Fruit fly (Drosophila melanogaster) whole organism, embryonic: Measurements from ENCODE around the gene L2HGDH.

ENCODE experiments used
- Abd-B ChIP-seq: fragments of 200-800 bp; sonication (Bioruptor generic); optimal IDR thresholded peaks from 2 replicates; lab custom pipeline; 2018; ENCODE audit warnings: missing biosample characterization, mild to moderate bottlenecking, missing genetic modification characterization, moderate library complexity
- Atf-2 ChIP-seq: fragments of 200-800 bp; sonication (Bioruptor generic); optimal IDR thresholded peaks from 2 replicates; lab custom pipeline; 2016; ENCODE audit warnings: missing biosample characterization, missing genetic modification characterization
- CG11560 ChIP-seq: fragments of 200-800 bp; sonication (Bioruptor generic); IDR thresholded peaks from 3 replicates; pipeline ENCODE4 v1.3.6; 2022; ENCODE audit warnings: missing biosample characterization, missing genetic modification characterization
- CG12391 ChIP-seq: fragments of 200-800 bp; sonication (Bioruptor generic); optimal IDR thresholded peaks from 3 replicates; lab custom pipeline; 2018; ENCODE audit warnings: missing biosample characterization, mild to moderate bottlenecking, missing genetic modification characterization, moderate library complexity
- CG15073 ChIP-seq: fragments of 200-800 bp; sonication (Bioruptor generic); optimal IDR thresholded peaks from 2 replicates; lab custom pipeline; 2016; ENCODE audit warnings: missing biosample characterization, missing genetic modification characterization
- CG16813 ChIP-seq: fragments of 200-800 bp; sonication (Bioruptor generic); IDR thresholded peaks from 3 replicates; pipeline ENCODE4 v1.3.6; 2022; ENCODE audit warnings: missing biosample characterization, missing genetic modification characterization; ENCODE audit not compliant: partially characterized antibody
- CG17186 ChIP-seq: fragments of 200-800 bp; sonication (Bioruptor generic); optimal IDR thresholded peaks from 3 replicates; lab custom pipeline; 2017; ENCODE audit warnings: missing biosample characterization, missing genetic modification reagents, missing genetic modification characterization
- CG17912 ChIP-seq: fragments of 200-800 bp; sonication (Bioruptor generic); optimal IDR thresholded peaks from 2 replicates; lab custom pipeline; 2018; ENCODE audit warnings: missing biosample characterization, mild to moderate bottlenecking, missing genetic modification characterization
- CG18619 ChIP-seq: fragments of 200-800 bp; sonication (Bioruptor generic); optimal IDR thresholded peaks from 3 replicates; lab custom pipeline; 2017; ENCODE audit warnings: missing biosample characterization, mild to moderate bottlenecking, missing genetic modification characterization
- CG2875 ChIP-seq: fragments of 200-800 bp; sonication (Bioruptor generic); optimal IDR thresholded peaks from 2 replicates; lab custom pipeline; 2017; ENCODE audit warnings: missing biosample characterization, mild to moderate bottlenecking, missing genetic modification characterization, missing genetic modification reagents
- CG32767 ChIP-seq: fragments of 200-800 bp; sonication (Bioruptor generic); IDR thresholded peaks from 2 replicates; pipeline ENCODE4 v1.3.6; 2022; ENCODE audit warnings: missing biosample characterization, missing genetic modification characterization
- CG3407 ChIP-seq: fragments of 200-800 bp; sonication (Bioruptor generic); optimal IDR thresholded peaks from 2 replicates; lab custom pipeline; 2018; ENCODE audit warnings: missing biosample characterization, mild to moderate bottlenecking, missing genetic modification characterization
- CG4360 ChIP-seq: fragments of 200-800 bp; sonication (Bioruptor generic); IDR thresholded peaks from 2 replicates; pipeline ENCODE4 v1.3.6; 2022; ENCODE audit warnings: missing biosample characterization, missing genetic modification characterization
- CG4617 ChIP-seq: fragments of 200-800 bp; sonication (Bioruptor generic); optimal IDR thresholded peaks from 3 replicates; lab custom pipeline; 2016; ENCODE audit warnings: missing biosample characterization, missing genetic modification characterization, borderline replicate concordance
- CG7372 ChIP-seq: fragments of 200-800 bp; sonication (Bioruptor generic); IDR thresholded peaks from 2 replicates; pipeline ENCODE4 v1.3.6; 2022; ENCODE audit warnings: missing biosample characterization, missing genetic modification characterization
- Dad ChIP-seq: fragments of 200-800 bp; sonication (Bioruptor generic); optimal IDR thresholded peaks from 3 replicates; lab custom pipeline; 2016; ENCODE audit warnings: missing biosample characterization, missing genetic modification characterization
- Fer3 ChIP-seq: fragments of 200-800 bp; sonication (Bioruptor generic); optimal IDR thresholded peaks from 2 replicates; lab custom pipeline; 2018; ENCODE audit warnings: missing biosample characterization, mild to moderate bottlenecking, missing genetic modification characterization, moderate library complexity
- HmgZ ChIP-seq: fragments of 200-800 bp; sonication (Bioruptor generic); optimal IDR thresholded peaks from 2 replicates; lab custom pipeline; 2018; ENCODE audit warnings: missing biosample characterization, mild to moderate bottlenecking, missing genetic modification characterization
- Hmx ChIP-seq: fragments of 200-800 bp; sonication (Bioruptor generic); optimal IDR thresholded peaks from 2 replicates; lab custom pipeline; 2016; ENCODE audit warnings: missing biosample characterization, missing genetic modification characterization
- Med ChIP-seq: fragments of 200-800 bp; sonication (Bioruptor generic); peaks from one replicate; lab custom pipeline; 2016; ENCODE audit warnings: missing biosample characterization, missing genetic modification characterization, mild to moderate bottlenecking, inconsistent platforms, moderate library complexity
- Meics ChIP-seq: fragments of 200-800 bp; sonication (Bioruptor generic); optimal IDR thresholded peaks from 2 replicates; lab custom pipeline; 2017; ENCODE audit warnings: missing biosample characterization, mild to moderate bottlenecking, missing genetic modification characterization
- NC2β ChIP-seq: fragments of 200-800 bp; sonication (Bioruptor generic); optimal IDR thresholded peaks from 2 replicates; lab custom pipeline; 2016; ENCODE audit warnings: missing biosample characterization, missing genetic modification characterization
- Oli ChIP-seq: fragments of 200-800 bp; sonication (Bioruptor generic); optimal IDR thresholded peaks from 2 replicates; lab custom pipeline; 2018; ENCODE audit warnings: missing biosample characterization, mild to moderate bottlenecking, missing genetic modification characterization, moderate library complexity
- Rfx ChIP-seq: fragments of 200-800 bp; sonication (Bioruptor generic); IDR thresholded peaks from 2 replicates; pipeline ENCODE4 v1.3.6; 2022; ENCODE audit warnings: missing biosample characterization, missing genetic modification characterization
- Rx ChIP-seq: fragments of 200-800 bp; sonication (Bioruptor generic); IDR thresholded peaks from 2 replicates; pipeline ENCODE4 v1.3.6; 2022; ENCODE audit warnings: missing biosample characterization, missing genetic modification characterization
- Sry-β ChIP-seq: fragments of 200-800 bp; sonication (Bioruptor generic); optimal IDR thresholded peaks from 2 replicates; lab custom pipeline; 2018; ENCODE audit warnings: missing biosample characterization, mild to moderate bottlenecking, missing genetic modification characterization, moderate library complexity
- bbx ChIP-seq: fragments of 200-800 bp; sonication (Bioruptor generic); IDR thresholded peaks from 2 replicates; pipeline ENCODE4 v1.3.6; 2022; ENCODE audit warnings: missing biosample characterization, missing genetic modification characterization; ENCODE audit not compliant: partially characterized antibody
- br ChIP-seq: fragments of >200 bp; optimal IDR thresholded peaks from 2 replicates; lab custom pipeline; 2017
- cas ChIP-seq: fragments of 200-800 bp; sonication (Bioruptor generic); IDR thresholded peaks from 2 replicates; pipeline ENCODE4 v1.3.6; 2022; ENCODE audit warnings: missing biosample characterization, missing genetic modification characterization
- cato ChIP-seq: fragments of 200-800 bp; sonication (Bioruptor generic); optimal IDR thresholded peaks from 2 replicates; lab custom pipeline; 2016; ENCODE audit warnings: missing biosample characterization, missing genetic modification characterization, borderline replicate concordance
- cg ChIP-seq: fragments of 200-800 bp; sonication (Bioruptor generic); optimal IDR thresholded peaks from 3 replicates; lab custom pipeline; 2019; ENCODE audit warnings: missing biosample characterization, mild to moderate bottlenecking, missing genetic modification characterization, moderate library complexity
- chif ChIP-seq, 2 experiments: fragments of 200-800 bp; sonication (Bioruptor generic); optimal IDR thresholded peaks; 3 replicates each; lab custom pipeline; 2016; ENCODE audit warnings: missing biosample characterization in 2 of 2, missing genetic modification characterization in 2 of 2
- cwo ChIP-seq: fragments of 200-800 bp; sonication (Bioruptor generic); optimal IDR thresholded peaks from 3 replicates; lab custom pipeline; 2017; ENCODE audit warnings: missing biosample characterization, missing genetic modification characterization, mild to moderate bottlenecking, moderate library complexity, missing genetic modification reagents
- dmrt99B ChIP-seq: fragments of 200-800 bp; sonication (Bioruptor generic); optimal IDR thresholded peaks from 2 replicates; lab custom pipeline; 2018; ENCODE audit warnings: missing biosample characterization, mild to moderate bottlenecking, missing genetic modification characterization, moderate library complexity
- en ChIP-seq: fragments of 200-800 bp; sonication (Bioruptor generic); optimal IDR thresholded peaks from 2 replicates; lab custom pipeline; 2016; ENCODE audit warnings: missing biosample characterization, missing genetic modification characterization
- ewg ChIP-seq: fragments of 200-800 bp; sonication (Bioruptor generic); optimal IDR thresholded peaks from 3 replicates; lab custom pipeline; 2017; ENCODE audit warnings: mild to moderate bottlenecking, missing biosample characterization, missing genetic modification reagents, missing genetic modification characterization
- fd102C ChIP-seq: fragments of 200-800 bp; sonication (Bioruptor generic); optimal IDR thresholded peaks from 2 replicates; lab custom pipeline; 2018; ENCODE audit warnings: missing biosample characterization, mild to moderate bottlenecking, missing genetic modification characterization, moderate library complexity
- fru ChIP-seq: fragments of >200 bp; optimal IDR thresholded peaks from 2 replicates; lab custom pipeline; 2017
- gt ChIP-seq: fragments of 200-800 bp; sonication (Bioruptor generic); IDR thresholded peaks from 2 replicates; pipeline ENCODE4 v1.3.6; 2022; ENCODE audit warnings: missing biosample characterization, missing genetic modification characterization
- lilli ChIP-seq: fragments of 200-800 bp; sonication (Bioruptor generic); optimal IDR thresholded peaks from 3 replicates; lab custom pipeline; 2016; ENCODE audit warnings: missing biosample characterization, missing genetic modification characterization
- nmo ChIP-seq: fragments of 200-800 bp; sonication (Bioruptor generic); optimal IDR thresholded peaks from 2 replicates; lab custom pipeline; 2018; ENCODE audit warnings: missing biosample characterization, mild to moderate bottlenecking, missing genetic modification characterization, moderate library complexity
- pnt ChIP-seq: fragments of 200-800 bp; sonication (Bioruptor generic); optimal IDR thresholded peaks from 3 replicates; lab custom pipeline; 2016; ENCODE audit warnings: missing biosample characterization, missing genetic modification characterization
- prd ChIP-seq, 3 experiments: fragments of >200 bp in 2 of 3; fragments of 200-800 bp in 1 of 3; sonication (Bioruptor generic) in 1 of 3; optimal IDR thresholded peaks in 2 of 3; IDR thresholded peaks in 1 of 3; 2 replicates in 2 of 3; 3 replicates in 1 of 3; pipeline versions ENCODE4 v1.3.6 to Lab custom; 2017 to 2022; ENCODE audit warnings: missing biosample characterization in 1 of 3, missing genetic modification characterization in 1 of 3
- shn ChIP-seq: fragments of 200-800 bp; sonication (Bioruptor generic); optimal IDR thresholded peaks from 3 replicates; lab custom pipeline; 2016; ENCODE audit warnings: missing biosample characterization, missing genetic modification characterization
- tio ChIP-seq: fragments of 200-800 bp; sonication (Bioruptor generic); optimal IDR thresholded peaks from 2 replicates; lab custom pipeline; 2017; ENCODE audit warnings: missing biosample characterization, missing genetic modification characterization, inconsistent platforms
- twi ChIP-seq: fragments of 200-800 bp; optimal IDR thresholded peaks from 2 replicates; lab custom pipeline; 2019; ENCODE audit warnings: missing biosample characterization, mild to moderate bottlenecking, missing genetic modification characterization, moderate library complexity
- wor ChIP-seq: fragments of 200-800 bp; sonication (Bioruptor generic); IDR thresholded peaks from 2 replicates; pipeline ENCODE4 v1.3.6; 2022; ENCODE audit warnings: missing biosample characterization, missing genetic modification characterization
- zen ChIP-seq: fragments of 200-800 bp; sonication (Bioruptor generic); optimal IDR thresholded peaks from 3 replicates; lab custom pipeline; 2018; ENCODE audit warnings: missing biosample characterization, mild to moderate bottlenecking, missing genetic modification characterization, moderate library complexity

The L2HGDH gene

dm6 chr2L:19014032-19014880 lies 40.0 kb upstream of the L2HGDH start (continued):
- TF ChIP-seq cato (GFP tag; lab: Kevin White, UChicago) (no peak), pnt (GFP tag; lab: Kevin White, UChicago) (no peak), cwo (GFP tag; lab: Kevin White, UChicago) (peak; percentile 69), Abd-B (GFP tag; lab: Kevin White, UChicago) (peak; percentile 53), nmo (GFP tag; lab: Kevin White, UChicago) (peak; percentile 78), fru (lab: Kevin White, UChicago) (no peak), CG4360 (GFP tag; lab: Robert Waterston, UW) (no peak), tio (GFP tag; lab: Kevin White, UChicago) (peak; percentile 43), cas (GFP tag; lab: Robert Waterston, UW) (no peak), CG3407 (GFP tag; lab: Kevin White, UChicago) (peak; percentile 17), dmrt99B (tag; lab: Kevin White, UChicago) (peak; percentile 88), CG17912 (peak; percentile 15), fd102C (no peak), wor (GFP tag; lab: Robert Waterston, UW) (peak; percentile 46; the same call in 1 of the 2 replicates), CG15073 (GFP tag; lab: Kevin White, UChicago) (no peak), Atf-2 (no peak), Fer3 (tag; lab: Kevin White, UChicago) (peak; percentile 80), Sry-β (GFP tag; lab: Kevin White, UChicago) (no peak), gt (GFP tag; lab: Robert Waterston, UW) (no peak), twi (tag; lab: Kevin White, UChicago) (peak; percentile 39), CG32767 (GFP tag; lab: Robert Waterston, UW) (peak; percentile 61; the same call in 1 of the 2 replicates), CG2875 (GFP tag; lab: Kevin White, UChicago) (peak; percentile 28), bbx (no peak), zen (tag; lab: Kevin White, UChicago) (peak; percentile 13), HmgZ (peak; percentile 46), CG18619 (peak; percentile 83), ewg (GFP tag; lab: Kevin White, UChicago) (peak; percentile 64), prd (optimal IDR thresholded peaks at IDR 0.05; lab: Kevin White, UChicago) (no peak), prd (GFP tag; IDR thresholded peaks at IDR 0.05; lab: Robert Waterston, UW) (peak; percentile 74), CG7372 (GFP tag; lab: Robert Waterston, UW) (0 out of 2 replicates have a peak, but pooled peaks have one; percentile 48), Rfx (GFP tag; lab: Robert Waterston, UW) (peak; percentile 57), NC2β (no peak), Dad (no peak), Oli (tag; lab: Kevin White, UChicago) (peak; percentile 76), Meics (GFP tag; lab: Kevin White, UChicago) (peak; percentile 88), shn (no peak), cg (GFP tag; lab: Kevin White, UChicago) (no peak), Rx (peak; percentile 46; the same call in 1 of the 2 replicates), CG12391 (tag; lab: Kevin White, UChicago) (peak; percentile 75), CG17186 (GFP tag; lab: Kevin White, UChicago) (no peak), CG4617 (GFP tag; lab: Kevin White, UChicago) (no peak), Hmx (GFP tag; lab: Kevin White, UChicago) (no peak), chif (GFP tag; optimal IDR thresholded peaks at IDR 0.05; lab: Kevin White, UChicago) (peak in 1 of 2 experiments; percentile 8), CG11560 (tag; lab: Robert Waterston, UW) (0 out of 3 replicates have a peak, but pooled peaks have one; percentile 32), en (GFP tag; lab: Kevin White, UChicago) (no peak), lilli (peak; percentile 61), br (no peak), CG16813 (no peak), Med (GFP tag; lab: Kevin White, UChicago) (peak; percentile 65)
